Worm (Caenorhabditis elegans) whole organism, L1 larva: ENCODE data around the gene parn-1.
A peak's percentile ranks its signal among the peaks of the same experiment; 100 is the strongest.

ENCODE experiments used
- C16A3.4 ChIP-seq: fragments of 150-350 bp; optimal IDR thresholded peaks from 2 replicates; lab custom pipeline; 2014; ENCODE audit warnings: missing biosample characterization, missing genetic modification characterization
- C34B4.2 ChIP-seq: sonication (generic microtip); optimal IDR thresholded peaks from 2 replicates; lab custom pipeline; 2017; ENCODE audit warnings: mild to moderate bottlenecking, missing genetic modification characterization, missing compliant biosample characterization
- Y116A8C.19 ChIP-seq: sonication (generic microtip); optimal IDR thresholded peaks from 2 replicates; lab custom pipeline; 2016; ENCODE audit warnings: missing compliant biosample characterization, missing genetic modification characterization, borderline replicate concordance
- aly-2 ChIP-seq: fragments of 150-350 bp; optimal IDR thresholded peaks from 2 replicates; lab custom pipeline; 2014; ENCODE audit warnings: missing biosample characterization, missing genetic modification characterization
- blmp-1 ChIP-seq: fragments of 150-350 bp; optimal IDR thresholded peaks from 2 replicates; lab custom pipeline; 2014; ENCODE audit warnings: missing biosample characterization, missing genetic modification characterization
- ceh-8 ChIP-seq: fragments of 200-800 bp; sonication (Bioruptor generic); optimal IDR thresholded peaks from 2 replicates; lab custom pipeline; 2018; ENCODE audit warnings: mild to moderate bottlenecking, missing genetic modification characterization, moderate library complexity, missing compliant biosample characterization
- ceh-82 ChIP-seq, 3 experiments: fragments of 150-350 bp in 1 of 3; sonication (generic microtip) in 2 of 3; optimal IDR thresholded peaks; 2 replicates each; lab custom pipeline; 2014 to 2017; ENCODE audit warnings: missing biosample characterization in 3 of 3, missing genetic modification characterization in 3 of 3
- ceh-90 ChIP-seq: sonication (generic microtip); optimal IDR thresholded peaks from 2 replicates; lab custom pipeline; 2016; ENCODE audit warnings: missing genetic modification characterization, missing compliant biosample characterization
- dsc-1 ChIP-seq: sonication (generic microtip); optimal IDR thresholded peaks from 2 replicates; lab custom pipeline; 2016; ENCODE audit warnings: mild to moderate bottlenecking, missing genetic modification characterization, missing compliant biosample characterization
- efl-1 ChIP-seq, 4 experiments: fragments of 150-350 bp; optimal IDR thresholded peaks in 3 of 4; peaks in 1 of 4; 1 replicate in 1 of 4; 2 replicates in 3 of 4; lab custom pipeline; 2014; ENCODE audit warnings: missing biosample characterization in 2 of 4, missing genetic modification characterization in 2 of 4, missing genetic modification reagents in 2 of 4
- egl-13 ChIP-seq: sonication (generic microtip); optimal IDR thresholded peaks from 2 replicates; lab custom pipeline; 2016; ENCODE audit warnings: missing genotype, missing genetic modification reagents, missing genetic modification characterization, missing compliant biosample characterization
- elt-2 ChIP-seq: sonication (generic microtip); optimal IDR thresholded peaks from 2 replicates; lab custom pipeline; 2016; ENCODE audit warnings: missing genetic modification characterization, mild to moderate bottlenecking, inconsistent platforms, missing compliant biosample characterization, missing genetic modification reagents
- elt-3 ChIP-seq, 6 experiments: fragments of 150-350 bp in 1 of 6; sonication (generic microtip); optimal IDR thresholded peaks; 2 replicates each; lab custom pipeline; 2017 to 2018; ENCODE audit warnings: missing biosample characterization in 6 of 6, missing genetic modification characterization in 6 of 6, inconsistent platforms in 1 of 6
- fkh-10 ChIP-seq: sonication (generic microtip); optimal IDR thresholded peaks from 2 replicates; lab custom pipeline; 2017; ENCODE audit warnings: missing biosample characterization, missing genetic modification reagents, missing genetic modification characterization
- grh-1 ChIP-seq: fragments of 200-800 bp; sonication (Bioruptor generic); IDR thresholded peaks from 2 replicates; pipeline ENCODE4 v1.3.6; 2022; ENCODE audit warnings: missing genetic modification reagents, missing genetic modification characterization, missing compliant biosample characterization
- hlh-17 ChIP-seq: fragments of 200-800 bp; sonication (Bioruptor generic); optimal IDR thresholded peaks from 2 replicates; lab custom pipeline; 2018; ENCODE audit warnings: missing genetic modification characterization, mild to moderate bottlenecking, missing compliant biosample characterization, moderate library complexity, borderline replicate concordance
- hlh-4 ChIP-seq: sonication (generic microtip); optimal IDR thresholded peaks from 2 replicates; lab custom pipeline; 2016; ENCODE audit warnings: mild to moderate bottlenecking, missing genetic modification characterization, missing compliant biosample characterization
- hpl-2 ChIP-seq: fragments of 150-350 bp; optimal IDR thresholded peaks from 2 replicates; lab custom pipeline; 2014; ENCODE audit warnings: missing biosample characterization, missing genetic modification reagents, missing genetic modification characterization
- irx-1 ChIP-seq: sonication (generic microtip); optimal IDR thresholded peaks from 2 replicates; lab custom pipeline; 2016; ENCODE audit warnings: missing genetic modification characterization, missing compliant biosample characterization
- isw-1 ChIP-seq: fragments of 200-800 bp; sonication (Bioruptor generic); IDR thresholded peaks from 2 replicates; pipeline ENCODE4 v1.3.6; 2022; ENCODE audit warnings: missing genetic modification characterization, missing compliant biosample characterization
- jun-1 ChIP-seq: fragments of 150-350 bp; optimal IDR thresholded peaks from 2 replicates; lab custom pipeline; 2014; ENCODE audit warnings: missing biosample characterization, missing genetic modification reagents, missing genetic modification characterization
- lin-13 ChIP-seq: fragments of 150-350 bp; optimal IDR thresholded peaks from 2 replicates; lab custom pipeline; 2014; ENCODE audit warnings: missing biosample characterization, missing genetic modification reagents, missing genetic modification characterization
- lin-14 ChIP-seq: fragments of 200-800 bp; sonication (Bioruptor generic); optimal IDR thresholded peaks from 2 replicates; lab custom pipeline; 2018; ENCODE audit warnings: mild to moderate bottlenecking, missing genetic modification characterization, moderate library complexity, missing compliant biosample characterization
- lin-35 ChIP-seq, 2 experiments: fragments of 150-350 bp; optimal IDR thresholded peaks; 2 replicates each; lab custom pipeline; 2014; ENCODE audit warnings: missing biosample characterization in 2 of 2, missing genetic modification characterization in 2 of 2, missing genetic modification reagents in 2 of 2
- lsy-2 ChIP-seq, 2 experiments: fragments of 150-350 bp; optimal IDR thresholded peaks; 2 replicates each; lab custom pipeline; 2014; ENCODE audit warnings: missing biosample characterization in 2 of 2, missing genetic modification characterization in 2 of 2
- mab-9 ChIP-seq: fragments of 200-800 bp; sonication (Bioruptor generic); IDR thresholded peaks from 2 replicates; pipeline ENCODE4 v1.3.6; 2022; ENCODE audit warnings: missing genetic modification reagents, missing genetic modification characterization, missing compliant biosample characterization
- mep-1 ChIP-seq: fragments of 150-350 bp; optimal IDR thresholded peaks from 2 replicates; lab custom pipeline; 2014; ENCODE audit warnings: missing biosample characterization, missing genetic modification characterization
- nhr-20 ChIP-seq: sonication (generic microtip); optimal IDR thresholded peaks from 2 replicates; lab custom pipeline; 2016; ENCODE audit warnings: mild to moderate bottlenecking, missing genetic modification characterization, missing compliant biosample characterization
- nhr-237 ChIP-seq: fragments of 150-350 bp; optimal IDR thresholded peaks from 2 replicates; lab custom pipeline; 2014; ENCODE audit warnings: missing biosample characterization, missing genetic modification characterization
- nhr-71 ChIP-seq: sonication (generic microtip); optimal IDR thresholded peaks from 2 replicates; lab custom pipeline; 2016; ENCODE audit warnings: mild to moderate bottlenecking, missing genetic modification characterization, moderate library complexity, missing compliant biosample characterization
- nhr-85 ChIP-seq: sonication (generic microtip); peaks from one replicate; lab custom pipeline; 2016; ENCODE audit warnings: missing genetic modification characterization, inconsistent platforms, missing compliant biosample characterization
- nhr-90 ChIP-seq: sonication (generic microtip); optimal IDR thresholded peaks from 2 replicates; lab custom pipeline; 2016; ENCODE audit warnings: mild to moderate bottlenecking, missing genetic modification characterization, missing compliant biosample characterization; ENCODE audit not compliant: poor library complexity
- pax-3 ChIP-seq: fragments of 200-800 bp; sonication (Bioruptor generic); optimal IDR thresholded peaks from 2 replicates; lab custom pipeline; 2018; ENCODE audit warnings: mild to moderate bottlenecking, missing genetic modification characterization, moderate library complexity, missing compliant biosample characterization
- pqm-1 ChIP-seq: sonication (generic microtip); optimal IDR thresholded peaks from 3 replicates; lab custom pipeline; 2017; ENCODE audit warnings: missing biosample characterization, missing genetic modification characterization
- rnt-1 ChIP-seq: sonication (generic microtip); optimal IDR thresholded peaks from 2 replicates; lab custom pipeline; 2016; ENCODE audit warnings: mild to moderate bottlenecking, missing genetic modification characterization, moderate library complexity, missing compliant biosample characterization
- skn-1 ChIP-seq: fragments of 150-350 bp; optimal IDR thresholded peaks from 2 replicates; lab custom pipeline; 2014; ENCODE audit warnings: missing biosample characterization, missing genetic modification characterization
- snu-23 ChIP-seq: sonication (generic microtip); optimal IDR thresholded peaks from 2 replicates; lab custom pipeline; 2016; ENCODE audit warnings: missing genetic modification characterization, missing compliant biosample characterization
- unc-30 ChIP-seq: sonication (generic microtip); optimal IDR thresholded peaks from 2 replicates; lab custom pipeline; 2017; ENCODE audit warnings: missing biosample characterization, missing genetic modification characterization
- unc-62 ChIP-seq: fragments of 150-350 bp; optimal IDR thresholded peaks from 2 replicates; lab custom pipeline; 2014; ENCODE audit warnings: missing biosample characterization, missing genetic modification reagents, missing genetic modification characterization
- xbp-1 ChIP-seq: sonication (generic microtip); optimal IDR thresholded peaks from 2 replicates; lab custom pipeline; 2016; ENCODE audit warnings: missing genetic modification characterization, missing compliant biosample characterization
- zip-4 ChIP-seq: fragments of 200-800 bp; sonication (Bioruptor generic); optimal IDR thresholded peaks from 2 replicates; lab custom pipeline; 2018; ENCODE audit warnings: mild to moderate bottlenecking, missing genetic modification characterization, moderate library complexity, missing compliant biosample characterization
- ztf-4 ChIP-seq: fragments of 150-350 bp; optimal IDR thresholded peaks from 2 replicates; lab custom pipeline; 2014; ENCODE audit warnings: missing biosample characterization, missing genetic modification characterization

The parn-1 gene

DNA sequence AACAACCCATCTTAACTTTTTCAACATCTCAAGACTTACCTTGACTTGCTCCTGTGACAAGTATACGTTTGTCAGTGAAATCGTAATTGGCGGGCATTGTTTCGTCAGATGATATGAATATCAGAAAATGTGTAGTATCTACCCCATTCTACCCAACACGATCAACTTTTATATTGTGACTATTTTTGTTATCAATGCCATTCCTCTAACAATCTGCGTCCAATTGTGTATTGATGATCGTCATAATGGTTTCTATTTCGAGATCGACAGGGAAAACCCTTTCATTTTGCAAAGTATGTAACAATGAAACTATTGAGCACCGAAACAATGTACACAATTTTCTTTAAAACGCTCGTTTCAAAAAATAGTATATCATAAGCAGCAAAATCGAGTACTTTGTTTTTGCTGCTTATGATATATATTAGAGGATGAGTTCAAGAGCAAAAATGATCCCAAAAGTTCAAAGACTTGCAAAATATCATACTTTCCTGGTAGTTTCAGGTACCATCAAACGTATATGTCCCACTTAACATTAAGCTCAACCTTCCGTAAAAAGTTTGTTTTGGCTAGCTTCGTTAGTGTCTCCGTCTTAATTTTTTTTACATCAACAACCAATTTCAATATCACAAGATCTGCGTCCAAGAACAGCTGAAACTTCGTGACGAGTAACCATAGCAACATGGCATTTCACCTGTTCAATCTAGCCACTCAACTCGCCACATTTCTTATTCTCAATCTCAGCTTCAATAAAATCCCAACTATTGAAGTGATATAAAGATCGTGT, 38.6 kb upstream of the parn-1 start, which contains the start of the genes dhs-21 and xbx-9:
Gene dhs-21, minus strand, starts transcription at position 181 of the 784 bp plus-strand sequence.
Gene xbx-9, plus strand, starts transcription at position 734 of the 784 bp plus-strand sequence.
- TF ChIP-seq elt-3 (tag; optimal IDR thresholded peaks at IDR 0.05; lab: Kevin White, UChicago) (peak in 4 of 6 experiments; percentile 32 to 88 (median 74)), nhr-71 (tag; lab: Kevin White, UChicago) (peak; percentile 35), elt-2 (tag; lab: Kevin White, UChicago) (peak; percentile 60), blmp-1 (tag; lab: Kevin White, UChicago) (peak; percentile 48), nhr-237 (tag; lab: Kevin White, UChicago) (no peak), C34B4.2 (no peak), nhr-20 (tag; lab: Kevin White, UChicago) (peak; percentile 43), lin-35 (GFP tag; optimal IDR thresholded peaks at IDR 0.05; lab: Kevin White, UChicago) (peak in 1 of 2 experiments; percentile 39), nhr-90 (tag; lab: Kevin White, UChicago) (peak; percentile 7), lin-14 (GFP tag; lab: Kevin White, UChicago) (peak; percentile 31), isw-1 (GFP tag; lab: Robert Waterston, UW) (no peak), lsy-2 (tag; optimal IDR thresholded peaks at IDR 0.05; lab: Kevin White, UChicago) (peak in 1 of 2 experiments; percentile 26)

DNA sequence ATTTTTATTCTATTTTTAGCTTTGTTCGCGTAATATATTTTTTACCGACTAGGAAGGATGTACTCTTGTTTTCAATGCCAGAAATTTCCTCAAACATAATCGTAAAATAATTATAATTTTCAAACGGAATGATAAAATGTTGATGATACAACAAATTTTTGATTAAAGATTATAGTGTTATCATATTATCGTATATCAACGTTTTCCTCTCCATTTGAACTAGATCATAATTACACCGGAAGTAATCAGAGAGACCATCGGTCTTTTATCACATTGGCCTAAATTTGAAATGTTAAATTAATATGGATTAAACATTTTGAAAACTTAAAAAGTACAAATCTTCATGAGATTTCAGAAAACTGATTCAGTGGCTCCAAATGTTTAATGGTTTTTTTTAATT, 37.7 kb upstream of the parn-1 start:
- TF ChIP-seq unc-62 (GFP tag; lab: Kevin White, UChicago) (no peak), hpl-2 (GFP tag; lab: Kevin White, UChicago) (no peak), hlh-17 (GFP tag; lab: Kevin White, UChicago) (no peak), snu-23 (GFP tag; lab: Kevin White, UChicago) (no peak), pqm-1 (tag; lab: Kevin White, UChicago) (no peak), ztf-4 (no peak), elt-2 (tag; lab: Kevin White, UChicago) (peak; percentile 80), mep-1 (no peak), lin-13 (GFP tag; lab: Kevin White, UChicago) (no peak), unc-30 (tag; lab: Kevin White, UChicago) (no peak), nhr-85 (tag; lab: Kevin White, UChicago) (peak; percentile 69), mab-9 (no peak), efl-1 (optimal IDR thresholded peaks at IDR 0.05; lab: Kevin White, UChicago) (no peak), efl-1 (GFP tag; optimal IDR thresholded peaks at IDR 0.05 in 1 of 2; lab: Kevin White, UChicago) (peak in 1 of 2 experiments; percentile 2), jun-1 (tag; lab: Kevin White, UChicago) (peak; percentile 45), ceh-82 (tag; optimal IDR thresholded peaks at IDR 0.05; lab: Kevin White, UChicago) (no peak), aly-2 (tag; lab: Kevin White, UChicago) (no peak), hlh-4 (tag; lab: Kevin White, UChicago) (no peak), elt-3 (tag; optimal IDR thresholded peaks at IDR 0.05; lab: Kevin White, UChicago) (peak in 2 of 6 experiments; percentile 11 to 29)

DNA sequence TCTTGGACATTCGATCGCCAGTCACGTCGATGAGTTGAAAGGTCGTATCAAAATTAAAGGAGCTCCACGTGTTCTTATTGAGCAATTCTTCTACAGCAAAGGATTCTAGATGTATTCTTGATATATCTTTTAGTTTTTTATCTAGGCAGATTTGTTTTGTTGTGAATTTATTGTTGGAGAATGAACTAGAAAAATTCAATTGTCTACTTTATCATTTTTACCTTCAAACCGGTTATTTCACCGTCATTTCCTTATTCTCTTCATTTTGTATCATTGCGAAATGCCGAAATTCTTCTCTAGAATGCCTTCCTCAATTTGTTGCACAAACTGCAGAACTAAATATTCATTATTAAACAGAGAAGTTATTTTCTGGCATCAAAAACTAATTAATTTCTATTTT, 34.2 kb upstream of the parn-1 start, which contains the start of gene R11D1.10:
Gene R11D1.10, plus strand, starts transcription at position 301 of the 400 bp plus-strand sequence.
- TF ChIP-seq nhr-85 (tag; lab: Kevin White, UChicago) (no peak), efl-1 (optimal IDR thresholded peaks at IDR 0.05; lab: Kevin White, UChicago) (no peak), efl-1 (GFP tag; optimal IDR thresholded peaks at IDR 0.05 in 1 of 2; lab: Kevin White, UChicago) (peak in 1 of 2 experiments; percentile 70), grh-1 (GFP tag; lab: Robert Waterston, UW) (no peak), nhr-71 (tag; lab: Kevin White, UChicago) (no peak), egl-13 (tag; lab: Kevin White, UChicago) (no peak), ceh-8 (no peak)

DNA sequence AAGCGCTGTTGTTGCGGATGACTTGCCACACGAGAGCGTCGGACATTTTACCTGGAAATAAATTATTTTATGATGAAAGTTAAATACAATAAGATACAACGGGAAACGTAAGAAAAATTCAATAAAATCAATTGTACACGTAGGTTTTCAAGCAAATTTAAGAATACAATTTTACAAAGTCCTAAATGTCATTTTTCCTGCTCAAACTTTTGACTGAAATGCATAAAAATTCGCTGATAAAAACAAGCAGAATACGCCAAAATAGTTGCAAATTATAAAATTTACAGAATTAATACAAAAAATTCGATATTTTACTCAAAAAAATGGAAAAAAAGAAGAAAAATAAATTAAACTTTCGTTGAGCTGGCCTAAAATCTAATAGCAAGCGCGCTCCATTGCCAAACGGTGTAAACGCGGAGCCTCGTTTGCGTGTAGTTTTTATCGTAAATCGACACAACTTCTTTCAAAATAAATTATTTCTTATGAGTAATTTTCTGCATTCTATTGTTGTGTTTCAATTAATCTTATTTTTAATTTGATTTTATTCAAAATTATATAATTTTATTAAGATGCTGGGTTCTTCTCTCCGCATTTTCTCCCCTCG, 33.1 kb upstream of the parn-1 start, which contains the start of the genes rpl-28 and mrpl-49:
Gene rpl-28, minus strand, starts transcription at position 51 of the 604 bp plus-strand sequence.
Gene mrpl-49, plus strand, starts transcription at position 570 of the 604 bp plus-strand sequence.
- TF ChIP-seq nhr-71 (tag; lab: Kevin White, UChicago) (peak; percentile 91), C16A3.4 (peak; percentile 95), skn-1 (peak; percentile 93), irx-1 (tag; lab: Kevin White, UChicago) (peak; percentile 76), ceh-82 (tag; optimal IDR thresholded peaks at IDR 0.05; lab: Kevin White, UChicago) (peak; percentile 92 to 93 (median 93)), isw-1 (GFP tag; lab: Robert Waterston, UW) (peak; percentile 87), lin-13 (GFP tag; lab: Kevin White, UChicago) (peak; percentile 81), zip-4 (GFP tag; lab: Kevin White, UChicago) (peak; percentile 1), pax-3 (peak; percentile 86), xbp-1 (peak; percentile 89), dsc-1 (tag; lab: Kevin White, UChicago) (peak; percentile 71), Y116A8C.19 (tag; lab: Kevin White, UChicago) (no peak), grh-1 (GFP tag; lab: Robert Waterston, UW) (peak; percentile 72), rnt-1 (tag; lab: Kevin White, UChicago) (peak; percentile 84), ceh-90 (tag; lab: Kevin White, UChicago) (peak; percentile 61), fkh-10 (GFP tag; lab: Kevin White, UChicago) (peak; percentile 42)
